Fruit fly (Drosophila melanogaster) whole organism, adult: ENCODE results near the gene CG32240.

Experiments used
- CG14711 ChIP-seq: fragments of 200-800 bp; sonication (Bioruptor generic); optimal IDR thresholded peaks from 2 replicates; lab custom pipeline; 2018; ENCODE audit warnings: missing biosample characterization, mild to moderate bottlenecking, missing genetic modification characterization, moderate library complexity
- CG5204 ChIP-seq: fragments of 200-800 bp; sonication (Bioruptor generic); optimal IDR thresholded peaks from 2 replicates; lab custom pipeline; 2016; ENCODE audit warnings: missing biosample characterization, missing genetic modification characterization
- tj ChIP-seq: fragments of 200-800 bp; sonication (Bioruptor generic); optimal IDR thresholded peaks from 3 replicates; lab custom pipeline; 2017; ENCODE audit warnings: missing biosample characterization, mild to moderate bottlenecking, missing genetic modification characterization, moderate library complexity
- toe ChIP-seq: fragments of 200-800 bp; sonication (Bioruptor generic); optimal IDR thresholded peaks from 2 replicates; lab custom pipeline; 2016; ENCODE audit warnings: missing biosample characterization, missing genetic modification characterization

dm6 chr3L:4396372-4396771 is 14.9 kb upstream of the CG32240 start:
- TF ChIP-seq CG5204 (GFP tag; lab: Kevin White, UChicago) (no peak), tj (GFP tag; lab: Kevin White, UChicago) (no peak), toe (GFP tag; lab: Kevin White, UChicago) (no peak), CG14711 (tag; lab: Kevin White, UChicago) (no peak)
